Worm (Caenorhabditis elegans) whole organism, L4 larva: ENCODE measurements around the gene col-165.
"Not testable (repeated sequence)": the region's sequence is repeated elsewhere in the genome, so short reads cannot be mapped to it uniquely, and the experiment has no call there.

Experiments used
- Y48G9A.11 ChIP-seq: fragments of 200-800 bp; sonication (Bioruptor generic); IDR thresholded peaks from 2 replicates; pipeline ENCODE4 v1.3.6; 2022; ENCODE audit warnings: missing genetic modification reagents, missing genetic modification characterization, missing compliant biosample characterization
- ZK337.2 ChIP-seq: fragments of 200-800 bp; sonication (Bioruptor generic); IDR thresholded peaks from 2 replicates; pipeline ENCODE4 v1.3.6; 2022; ENCODE audit warnings: missing genetic modification reagents, missing genetic modification characterization, missing compliant biosample characterization
- aly-2 ChIP-seq: sonication (generic microtip); optimal IDR thresholded peaks from 2 replicates; lab custom pipeline; 2018; ENCODE audit warnings: missing biosample characterization, missing genetic modification characterization
- ceh-82 ChIP-seq: sonication (generic microtip); optimal IDR thresholded peaks from 2 replicates; lab custom pipeline; 2017; ENCODE audit warnings: missing biosample characterization, missing genetic modification characterization
- egl-43 ChIP-seq: fragments of 200-800 bp; sonication (Bioruptor generic); IDR thresholded peaks from 2 replicates; pipeline ENCODE4 v1.3.6; 2022; ENCODE audit warnings: missing genetic modification reagents, missing genetic modification characterization, missing compliant biosample characterization
- hlh-11 ChIP-seq: fragments of 200-800 bp; sonication (Bioruptor generic); optimal IDR thresholded peaks from 2 replicates; lab custom pipeline; 2018; ENCODE audit warnings: mild to moderate bottlenecking, missing genetic modification characterization, missing compliant biosample characterization
- lin-13 ChIP-seq: fragments of 150-350 bp; optimal IDR thresholded peaks from 2 replicates; lab custom pipeline; 2014; ENCODE audit warnings: missing biosample characterization, missing genetic modification reagents, missing genetic modification characterization
- lin-15B ChIP-seq: fragments of 150-350 bp; sonication (generic microtip); optimal IDR thresholded peaks from 3 replicates; lab custom pipeline; 2014; ENCODE audit warnings: missing biosample characterization, missing genetic modification characterization
- madf-9 ChIP-seq: fragments of 200-800 bp; sonication (Bioruptor generic); conservative IDR thresholded peaks from 2 replicates; pipeline ENCODE4 v1.3.6; 2022; ENCODE audit warnings: missing genetic modification reagents, missing genetic modification characterization, missing compliant biosample characterization
- nhr-11 ChIP-seq: fragments of 150-350 bp; optimal IDR thresholded peaks from 2 replicates; lab custom pipeline; 2014; ENCODE audit warnings: missing biosample characterization, missing genetic modification characterization
- rbr-2 ChIP-seq: sonication (generic microtip); optimal IDR thresholded peaks from 2 replicates; lab custom pipeline; 2016; ENCODE audit warnings: missing genotype, missing genetic modification characterization, missing compliant biosample characterization
- unc-62 ChIP-seq, 3 experiments: fragments of 150-350 bp in 1 of 3; sonication (generic microtip); optimal IDR thresholded peaks in 2 of 3; peaks in 1 of 3; 1 replicate in 1 of 3; 2 replicates in 2 of 3; lab custom pipeline; 2014 to 2017; ENCODE audit warnings: missing biosample characterization in 3 of 3, missing genetic modification characterization in 3 of 3, missing genetic modification reagents in 3 of 3, missing genotype in 1 of 3
- zip-2 ChIP-seq: fragments of 150-350 bp; optimal IDR thresholded peaks from 2 replicates; lab custom pipeline; 2014; ENCODE audit warnings: missing biosample characterization, missing genetic modification characterization

DNA sequence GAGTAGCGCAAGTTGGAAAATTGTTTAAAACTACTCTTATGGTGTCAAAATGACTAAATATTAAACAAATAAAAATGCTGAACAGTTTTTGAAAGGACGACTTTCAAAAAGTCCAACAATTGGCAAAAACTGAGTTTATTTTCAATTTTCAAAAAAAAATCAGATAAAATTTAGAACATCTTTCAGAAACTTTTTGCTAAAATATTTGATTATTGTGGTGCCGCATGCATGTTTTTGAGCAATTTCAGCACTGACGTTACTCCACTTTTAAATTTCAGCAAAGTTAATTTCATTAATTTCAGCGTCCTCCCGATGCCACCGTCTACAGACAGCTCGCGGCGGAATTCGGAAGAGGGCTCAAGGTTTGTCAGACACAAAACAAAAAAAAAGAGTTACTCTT lies 14.1 kb upstream of the col-165 start, which contains the start of gene cst-1:
- not testable (repeated sequence) for TF ChIP-seq nhr-11; madf-9; lin-13 (GFP tag; lab: Kevin White, UChicago); aly-2 (tag; lab: Kevin White, UChicago); ceh-82 (tag; lab: Kevin White, UChicago); unc-62 (GFP tag; optimal IDR thresholded peaks at IDR 0.05 in 1 of 2; lab: Kevin White, UChicago); unc-62 (tag; optimal IDR thresholded peaks at IDR 0.05; lab: Kevin White, UChicago); ZK337.2 (GFP tag; lab: Robert Waterston, UW); hlh-11; Y48G9A.11 (GFP tag; lab: Robert Waterston, UW); zip-2 (tag; lab: Kevin White, UChicago); rbr-2 (tag; lab: Kevin White, UChicago); egl-43 (GFP tag; lab: Robert Waterston, UW); lin-15B (tag; lab: Kevin White, UChicago)
